Worm (Caenorhabditis elegans) whole organism, late embryonic: Measurements from ENCODE around the gene tag-297.

ENCODE experiments used
- C08G9.2 ChIP-seq: sonication (generic microtip); optimal IDR thresholded peaks from 2 replicates; lab custom pipeline; 2016; ENCODE audit warnings: mild to moderate bottlenecking, missing genetic modification characterization, moderate library complexity, missing compliant biosample characterization
- C38D4.7 ChIP-seq: fragments of 200-800 bp; sonication (Bioruptor generic); optimal IDR thresholded peaks from 2 replicates; lab custom pipeline; 2018; ENCODE audit warnings: mild to moderate bottlenecking, missing genetic modification characterization, moderate library complexity, missing compliant biosample characterization
- K02D7.2 ChIP-seq: sonication (generic microtip); optimal IDR thresholded peaks from 2 replicates; lab custom pipeline; 2017; ENCODE audit warnings: mild to moderate bottlenecking, missing genetic modification characterization, missing compliant biosample characterization
- T23F11.4 ChIP-seq: fragments of 200-800 bp; sonication (Bioruptor generic); optimal IDR thresholded peaks from 2 replicates; lab custom pipeline; 2018; ENCODE audit warnings: mild to moderate bottlenecking, missing genetic modification characterization, missing compliant biosample characterization
- Y22D7AL.16 ChIP-seq: sonication (generic microtip); optimal IDR thresholded peaks from 2 replicates; lab custom pipeline; 2016; ENCODE audit warnings: missing genetic modification characterization, missing compliant biosample characterization
- ama-1 ChIP-seq: fragments of 150-350 bp; optimal IDR thresholded peaks from 2 replicates; lab custom pipeline; 2014
- ceh-18 ChIP-seq: sonication (generic microtip); optimal IDR thresholded peaks from 2 replicates; lab custom pipeline; 2016; ENCODE audit warnings: missing genetic modification characterization, missing compliant biosample characterization
- ceh-19 ChIP-seq: fragments of 200-800 bp; sonication (Bioruptor generic); optimal IDR thresholded peaks from 2 replicates; lab custom pipeline; 2018; ENCODE audit warnings: mild to moderate bottlenecking, missing genetic modification characterization, missing compliant biosample characterization
- ceh-2 ChIP-seq: sonication (generic microtip); optimal IDR thresholded peaks from 2 replicates; lab custom pipeline; 2016; ENCODE audit warnings: missing genotype, missing genetic modification characterization, missing compliant biosample characterization
- ceh-22 ChIP-seq: sonication (generic microtip); optimal IDR thresholded peaks from 2 replicates; lab custom pipeline; 2017; ENCODE audit warnings: missing biosample characterization, missing genetic modification characterization
- ceh-24 ChIP-seq: sonication (generic microtip); optimal IDR thresholded peaks from 2 replicates; lab custom pipeline; 2016; ENCODE audit warnings: mild to moderate bottlenecking, missing genetic modification characterization, missing compliant biosample characterization
- ceh-31 ChIP-seq: sonication (generic microtip); optimal IDR thresholded peaks from 2 replicates; lab custom pipeline; 2016; ENCODE audit warnings: missing genetic modification characterization, missing compliant biosample characterization
- ceh-34 ChIP-seq: sonication (generic microtip); optimal IDR thresholded peaks from 2 replicates; lab custom pipeline; 2016; ENCODE audit warnings: mild to moderate bottlenecking, missing genetic modification characterization, missing compliant biosample characterization
- ceh-45 ChIP-seq: fragments of 200-800 bp; sonication (Bioruptor generic); IDR thresholded peaks from 2 replicates; pipeline ENCODE4 v1.3.6; 2022; ENCODE audit warnings: missing genetic modification reagents, missing genetic modification characterization, missing compliant biosample characterization
- ceh-48 ChIP-seq: sonication (generic microtip); optimal IDR thresholded peaks from 2 replicates; lab custom pipeline; 2016; ENCODE audit warnings: missing genetic modification characterization, inconsistent platforms, missing compliant biosample characterization
- ceh-6 ChIP-seq: fragments of 200-800 bp; sonication (Bioruptor generic); optimal IDR thresholded peaks from 2 replicates; lab custom pipeline; 2018; ENCODE audit warnings: mild to moderate bottlenecking, missing genetic modification characterization, missing compliant biosample characterization
- ceh-9 ChIP-seq: sonication (generic microtip); optimal IDR thresholded peaks from 2 replicates; lab custom pipeline; 2016; ENCODE audit warnings: mild to moderate bottlenecking, missing genetic modification characterization, inconsistent platforms, missing compliant biosample characterization
- che-1 ChIP-seq: sonication (generic microtip); optimal IDR thresholded peaks from 2 replicates; lab custom pipeline; 2016; ENCODE audit warnings: mild to moderate bottlenecking, missing genetic modification characterization, missing compliant biosample characterization
- dmd-4 ChIP-seq: sonication (generic microtip); optimal IDR thresholded peaks from 2 replicates; lab custom pipeline; 2016; ENCODE audit warnings: borderline replicate concordance, missing genetic modification characterization, missing compliant biosample characterization
- dve-1 ChIP-seq: sonication (generic microtip); optimal IDR thresholded peaks from 2 replicates; lab custom pipeline; 2017; ENCODE audit warnings: antibody characterized with exemption, mild to moderate bottlenecking, missing genetic modification characterization, missing compliant biosample characterization
- elt-2 ChIP-seq: sonication (generic microtip); optimal IDR thresholded peaks from 2 replicates; lab custom pipeline; 2016; ENCODE audit warnings: missing genetic modification reagents, missing genetic modification characterization, missing compliant biosample characterization
- elt-4 ChIP-seq: sonication (generic microtip); optimal IDR thresholded peaks from 2 replicates; lab custom pipeline; 2016; ENCODE audit warnings: missing genetic modification characterization, missing compliant biosample characterization
- ets-4 ChIP-seq: sonication (generic microtip); optimal IDR thresholded peaks from 2 replicates; lab custom pipeline; 2016; ENCODE audit warnings: missing genetic modification characterization, missing compliant biosample characterization
- eyg-1 ChIP-seq: sonication (generic microtip); optimal IDR thresholded peaks from 2 replicates; lab custom pipeline; 2016; ENCODE audit warnings: missing genotype, missing genetic modification characterization, missing compliant biosample characterization
- fax-1 ChIP-seq: sonication (generic microtip); optimal IDR thresholded peaks from 2 replicates; lab custom pipeline; 2016; ENCODE audit warnings: missing genotype, missing genetic modification characterization, missing compliant biosample characterization
- fkh-6 ChIP-seq: sonication (generic microtip); optimal IDR thresholded peaks from 2 replicates; lab custom pipeline; 2016; ENCODE audit warnings: missing genetic modification characterization, missing compliant biosample characterization
- hlh-13 ChIP-seq: fragments of 200-800 bp; sonication (Bioruptor generic); optimal IDR thresholded peaks from 2 replicates; lab custom pipeline; 2018; ENCODE audit warnings: mild to moderate bottlenecking, missing genetic modification characterization, missing compliant biosample characterization
- hlh-6 ChIP-seq: sonication (generic microtip); optimal IDR thresholded peaks from 2 replicates; lab custom pipeline; 2016; ENCODE audit warnings: missing genotype, missing genetic modification characterization, missing compliant biosample characterization
- hlh-8 ChIP-seq: sonication (generic microtip); optimal IDR thresholded peaks from 2 replicates; lab custom pipeline; 2016; ENCODE audit warnings: missing genotype, missing genetic modification characterization, missing compliant biosample characterization
- lin-11 ChIP-seq: fragments of 200-800 bp; sonication (Bioruptor generic); optimal IDR thresholded peaks from 2 replicates; lab custom pipeline; 2018; ENCODE audit warnings: mild to moderate bottlenecking, missing genetic modification characterization, missing compliant biosample characterization
- madf-2 ChIP-seq: sonication (generic microtip); optimal IDR thresholded peaks from 2 replicates; lab custom pipeline; 2017; ENCODE audit warnings: missing genetic modification characterization, missing compliant biosample characterization
- mec-3 ChIP-seq: sonication (generic microtip); optimal IDR thresholded peaks from 2 replicates; lab custom pipeline; 2016; ENCODE audit warnings: borderline replicate concordance, missing genetic modification characterization, missing compliant biosample characterization
- nhr-11 ChIP-seq: fragments of 150-350 bp; optimal IDR thresholded peaks from 2 replicates; lab custom pipeline; 2014; ENCODE audit warnings: missing biosample characterization, missing genetic modification characterization
- nhr-232 ChIP-seq: sonication (generic microtip); optimal IDR thresholded peaks from 2 replicates; lab custom pipeline; 2016; ENCODE audit warnings: missing genetic modification characterization, missing compliant biosample characterization
- npax-4 ChIP-seq: sonication (generic microtip); optimal IDR thresholded peaks from 2 replicates; lab custom pipeline; 2016; ENCODE audit warnings: missing genetic modification characterization, missing compliant biosample characterization
- odd-2 ChIP-seq: sonication (generic microtip); optimal IDR thresholded peaks from 2 replicates; lab custom pipeline; 2017; ENCODE audit warnings: antibody characterized with exemption, mild to moderate bottlenecking, missing genetic modification characterization, missing compliant biosample characterization
- pax-1 ChIP-seq: fragments of 150-350 bp; optimal IDR thresholded peaks from 2 replicates; lab custom pipeline; 2014; ENCODE audit warnings: missing biosample characterization, missing genetic modification characterization
- pha-2 ChIP-seq: sonication (generic microtip); optimal IDR thresholded peaks from 2 replicates; lab custom pipeline; 2017; ENCODE audit warnings: mild to moderate bottlenecking, missing genetic modification characterization, missing compliant biosample characterization
- pha-4 ChIP-seq: fragments of 150-350 bp; optimal IDR thresholded peaks from 2 replicates; lab custom pipeline; 2018; ENCODE audit warnings: missing biosample characterization, missing genetic modification reagents, missing genetic modification characterization
- pqm-1 ChIP-seq: sonication (generic microtip); optimal IDR thresholded peaks from 2 replicates; lab custom pipeline; 2016; ENCODE audit warnings: missing genetic modification characterization, missing compliant biosample characterization
- pros-1 ChIP-seq: fragments of 150-350 bp; optimal IDR thresholded peaks from 2 replicates; lab custom pipeline; 2014; ENCODE audit warnings: missing biosample characterization, missing genetic modification reagents, missing genetic modification characterization
- ref-2 ChIP-seq: sonication (generic microtip); optimal IDR thresholded peaks from 2 replicates; lab custom pipeline; 2016; ENCODE audit warnings: missing genetic modification characterization, missing compliant biosample characterization
- sox-2 ChIP-seq: fragments of 200-800 bp; sonication (Bioruptor generic); IDR thresholded peaks from 2 replicates; pipeline ENCODE4 v1.3.6; 2022; ENCODE audit warnings: missing genetic modification reagents, missing genetic modification characterization, missing compliant biosample characterization
- sox-4 ChIP-seq: sonication (generic microtip); optimal IDR thresholded peaks from 2 replicates; lab custom pipeline; 2017; ENCODE audit warnings: mild to moderate bottlenecking, missing genetic modification characterization, inconsistent platforms, missing compliant biosample characterization
- syd-9 ChIP-seq: sonication (generic microtip); optimal IDR thresholded peaks from 2 replicates; lab custom pipeline; 2016; ENCODE audit warnings: mild to moderate bottlenecking, missing genetic modification characterization, moderate library complexity, missing compliant biosample characterization
- tbx-2 ChIP-seq: sonication (generic microtip); optimal IDR thresholded peaks from 2 replicates; lab custom pipeline; 2016; ENCODE audit warnings: missing genetic modification characterization, missing compliant biosample characterization
- unc-3 ChIP-seq, 2 experiments: fragments of 200-800 bp in 1 of 2; sonication (Bioruptor generic) in 1 of 2; sonication (generic microtip) in 1 of 2; conservative IDR thresholded peaks in 1 of 2; optimal IDR thresholded peaks in 1 of 2; 2 replicates each; pipeline versions ENCODE4 v1.3.6 to Lab custom; 2016 to 2022; ENCODE audit warnings: missing compliant biosample characterization in 2 of 2, missing genetic modification characterization in 2 of 2, missing genetic modification reagents in 1 of 2
- unc-42 ChIP-seq: sonication (generic microtip); optimal IDR thresholded peaks from 2 replicates; lab custom pipeline; 2016; ENCODE audit warnings: missing genotype, missing genetic modification characterization, missing compliant biosample characterization
- unc-55 ChIP-seq: sonication (generic microtip); optimal IDR thresholded peaks from 2 replicates; lab custom pipeline; 2017; ENCODE audit warnings: missing biosample characterization, missing genetic modification reagents, missing genetic modification characterization
- zip-5 ChIP-seq: sonication (generic microtip); optimal IDR thresholded peaks from 2 replicates; lab custom pipeline; 2016; ENCODE audit warnings: missing genetic modification characterization, missing compliant biosample characterization
- ztf-16 ChIP-seq: sonication (generic microtip); optimal IDR thresholded peaks from 2 replicates; lab custom pipeline; 2017; ENCODE audit warnings: missing genetic modification characterization, missing compliant biosample characterization

The tag-297 gene

DNA sequence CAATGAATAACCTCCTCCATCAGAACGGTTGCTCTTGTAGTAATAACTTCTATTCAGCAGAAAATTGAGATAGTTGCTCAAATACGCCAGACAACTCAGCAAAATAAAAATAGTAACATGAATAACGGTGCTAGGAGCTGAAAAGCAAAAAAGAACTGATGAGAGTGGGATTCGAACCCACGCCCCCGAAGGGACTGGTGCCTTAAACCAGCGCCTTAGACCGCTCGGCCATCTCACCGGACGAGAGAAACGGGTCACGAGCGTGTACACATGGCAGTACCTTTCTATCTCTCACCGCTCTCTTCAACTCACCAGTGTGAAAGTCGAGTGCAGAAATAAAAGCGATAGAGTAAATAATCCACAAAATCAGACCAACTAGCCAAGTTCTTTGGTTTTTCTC lies 7.7 kb downstream of the tag-297 start (continued):
- TF ChIP-seq C38D4.7, result peak; percentile 60
- TF ChIP-seq hlh-6 (tag; lab: Kevin White, UChicago), result peak; percentile 65
- peak; percentile 51 for TF ChIP-seq ceh-19 (GFP tag; lab: Kevin White, UChicago)
- TF ChIP-seq unc-3 (GFP tag; conservative IDR thresholded peaks at IDR 0.05; lab: Robert Waterston, UW), result 0 out of 2 replicates have a peak, but pooled peaks have one; percentile 53
- TF ChIP-seq unc-3 (tag; optimal IDR thresholded peaks at IDR 0.05; lab: Kevin White, UChicago), result peak; percentile 10
- TF ChIP-seq ceh-18 (tag; lab: Kevin White, UChicago), result peak; percentile 49
- peak; percentile 34 for TF ChIP-seq npax-4 (tag; lab: Kevin White, UChicago)
- peak; percentile 46 for TF ChIP-seq fkh-6 (tag; lab: Kevin White, UChicago)
- TF ChIP-seq ref-2 (tag; lab: Kevin White, UChicago), result peak; percentile 26
- peak; percentile 60 for TF ChIP-seq ceh-6 (GFP tag; lab: Kevin White, UChicago)
- no peak for TF ChIP-seq ceh-2 (tag; lab: Kevin White, UChicago)
- TF ChIP-seq ceh-9, result peak; percentile 52
- peak; percentile 45 for TF ChIP-seq ceh-31 (tag; lab: Kevin White, UChicago)
- peak; percentile 18 for TF ChIP-seq zip-5 (tag; lab: Kevin White, UChicago)
- no peak for TF ChIP-seq fax-1
- peak; percentile 51 for TF ChIP-seq K02D7.2 (tag; lab: Kevin White, UChicago)
- TF ChIP-seq pha-4 (tag; lab: Kevin White, UChicago), result no peak
- TF ChIP-seq tbx-2, result peak; percentile 66
- peak; percentile 67 for TF ChIP-seq C08G9.2 (tag; lab: Kevin White, UChicago)
- peak; percentile 33 for TF ChIP-seq ets-4
- peak; percentile 65 for TF ChIP-seq sox-2 (GFP tag; lab: Robert Waterston, UW)
- peak; percentile 54 for TF ChIP-seq hlh-13 (GFP tag; lab: Kevin White, UChicago)
- no peak for TF ChIP-seq nhr-11 (tag; lab: Kevin White, UChicago)
- no peak for TF ChIP-seq mec-3
- no peak for TF ChIP-seq eyg-1 (tag; lab: Kevin White, UChicago)
- TF ChIP-seq unc-42 (tag; lab: Kevin White, UChicago), result no peak
- TF ChIP-seq dmd-4 (tag; lab: Kevin White, UChicago), result peak; percentile 73
- TF ChIP-seq ceh-34 (tag; lab: Kevin White, UChicago), result peak; percentile 52
- TF ChIP-seq elt-2 (tag; lab: Kevin White, UChicago), result peak; percentile 52
- TF ChIP-seq unc-55 (GFP tag; lab: Kevin White, UChicago), result no peak
- TF ChIP-seq pros-1 (tag; lab: Kevin White, UChicago), result no peak
- no peak for TF ChIP-seq odd-2 (tag; lab: Kevin White, UChicago)
- peak; percentile 39 for TF ChIP-seq madf-2 (tag; lab: Kevin White, UChicago)
- peak; percentile 23 for TF ChIP-seq lin-11 (tag; lab: Kevin White, UChicago)
- peak; percentile 57 for TF ChIP-seq ztf-16 (tag; lab: Kevin White, UChicago)
- no peak for TF ChIP-seq ama-1 (lab: Kevin White, UChicago)
- TF ChIP-seq hlh-8 (tag; lab: Kevin White, UChicago), result no peak
- no peak for TF ChIP-seq pqm-1 (tag; lab: Kevin White, UChicago)
- peak; percentile 46 for TF ChIP-seq sox-4 (tag; lab: Kevin White, UChicago)
- no peak for TF ChIP-seq ceh-22
- TF ChIP-seq dve-1 (tag; lab: Kevin White, UChicago), result peak; percentile 26
- peak; percentile 69 for TF ChIP-seq Y22D7AL.16 (tag; lab: Kevin White, UChicago)
- TF ChIP-seq nhr-232 (tag; lab: Kevin White, UChicago), result peak; percentile 72
- TF ChIP-seq ceh-45 (GFP tag; lab: Robert Waterston, UW), result peak; percentile 62; the same call in 1 of the 2 replicates
- TF ChIP-seq T23F11.4 (GFP tag; lab: Kevin White, UChicago), result peak; percentile 30
- peak; percentile 62 for TF ChIP-seq che-1 (tag; lab: Kevin White, UChicago)
- TF ChIP-seq pha-2 (tag; lab: Kevin White, UChicago), result peak; percentile 52
- TF ChIP-seq ceh-48 (tag; lab: Kevin White, UChicago), result peak; percentile 37
- no peak for TF ChIP-seq elt-4 (tag; lab: Kevin White, UChicago)
- no peak for TF ChIP-seq ceh-24 (tag; lab: Kevin White, UChicago)
- no peak for TF ChIP-seq pax-1
- peak; percentile 23 for TF ChIP-seq syd-9 (tag; lab: Kevin White, UChicago)
